Fruit fly (Drosophila melanogaster): ENCODE results near the gene PCID2.

dm6 chr3L:11601133-11601532, 25.1 kb upstream of the PCID2 start:
- TF ChIP-seq CTCF (optimal IDR thresholded peaks at IDR 0.05), result no peak
- TF ChIP-seq CG8478 (optimal IDR thresholded peaks at IDR 0.05), result no peak
